Worm (Caenorhabditis elegans): Measurements from ENCODE around the gene oac-10.
A peak's percentile ranks its signal among the peaks of the same experiment; 100 is the strongest.

Gene oac-10

ce11 chrII:3897758-3898494 is 28.2 kb downstream of the oac-10 start, which contains the start of gene F53C3.6:
Gene F53C3.6 (plus strand): TSS chrII:3898142.
- TF ChIP-seq K02D7.2 (tag; optimal IDR thresholded peaks at IDR 0.05): no peak
- no peak for TF ChIP-seq hlh-13 (GFP tag; optimal IDR thresholded peaks at IDR 0.05)
- peak; percentile 55 for TF ChIP-seq ceh-31 (tag; optimal IDR thresholded peaks at IDR 0.05)
- peak; percentile 20 for TF ChIP-seq sdc-2 (tag; optimal IDR thresholded peaks at IDR 0.05)
- no peak for TF ChIP-seq pag-3 (tag; optimal IDR thresholded peaks at IDR 0.05; ENCODE audit: borderline replicate concordance)
- TF ChIP-seq rnt-1 (tag; optimal IDR thresholded peaks at IDR 0.05): no peak
- TF ChIP-seq ceh-14 (tag; optimal IDR thresholded peaks at IDR 0.05): no peak
- TF ChIP-seq npax-4 (tag; optimal IDR thresholded peaks at IDR 0.05): no peak
- no peak for TF ChIP-seq mec-3 (tag; optimal IDR thresholded peaks at IDR 0.05; ENCODE audit: borderline replicate concordance)
- peak; percentile 40 for TF ChIP-seq tbx-2 (tag; optimal IDR thresholded peaks at IDR 0.05)
- no peak for TF ChIP-seq elt-4 (tag; optimal IDR thresholded peaks at IDR 0.05)
- no peak for TF ChIP-seq ets-4 (tag; optimal IDR thresholded peaks at IDR 0.05)
- TF ChIP-seq pat-9 (tag; optimal IDR thresholded peaks at IDR 0.05): no peak
- peak; percentile 70 for TF ChIP-seq unc-42 (tag; optimal IDR thresholded peaks at IDR 0.05)
- no peak for TF ChIP-seq C08G9.2 (tag; optimal IDR thresholded peaks at IDR 0.05)
- no peak for TF ChIP-seq T23F11.4 (GFP tag; optimal IDR thresholded peaks at IDR 0.05)
- no peak for TF ChIP-seq lim-6 (tag; optimal IDR thresholded peaks at IDR 0.05)
- no peak for TF ChIP-seq odd-2 (tag; optimal IDR thresholded peaks at IDR 0.05)
- TF ChIP-seq unc-55 (GFP tag; optimal IDR thresholded peaks at IDR 0.05): peak; percentile 15
- no peak for TF ChIP-seq ceh-2 (tag; optimal IDR thresholded peaks at IDR 0.05)
- TF ChIP-seq hlh-8 (tag; optimal IDR thresholded peaks at IDR 0.05): no peak
- no peak for TF ChIP-seq lin-11 (tag; optimal IDR thresholded peaks at IDR 0.05)
- TF ChIP-seq ceh-22 (tag; optimal IDR thresholded peaks at IDR 0.05): no peak
- no peak for TF ChIP-seq fkh-6 (tag; optimal IDR thresholded peaks at IDR 0.05)
- no peak for TF ChIP-seq pqm-1 (tag; optimal IDR thresholded peaks at IDR 0.05)
- no peak for TF ChIP-seq hlh-6 (tag; optimal IDR thresholded peaks at IDR 0.05)
- no peak for TF ChIP-seq gmeb-2 (tag; optimal IDR thresholded peaks at IDR 0.05)
- peak; percentile 53 for TF ChIP-seq nfya-1 (tag; optimal IDR thresholded peaks at IDR 0.05)
- no peak for TF ChIP-seq ceh-19 (GFP tag; optimal IDR thresholded peaks at IDR 0.05)
- TF ChIP-seq fax-1 (tag; optimal IDR thresholded peaks at IDR 0.05): no peak
- TF ChIP-seq pha-4 (tag; optimal IDR thresholded peaks at IDR 0.05): no peak
- TF ChIP-seq K09A11.1 (tag; optimal IDR thresholded peaks at IDR 0.05; ENCODE audit: insufficient read depth): no peak
- no peak for TF ChIP-seq ceh-6 (GFP tag; optimal IDR thresholded peaks at IDR 0.05)
- no peak for TF ChIP-seq pha-2 (tag; optimal IDR thresholded peaks at IDR 0.05)

- TF ChIP-seq zip-5 (tag; optimal IDR thresholded peaks at IDR 0.05) (no peak), ref-2 (tag; optimal IDR thresholded peaks at IDR 0.05) (no peak), rnt-1 (tag; optimal IDR thresholded peaks at IDR 0.05) (no peak), ceh-34 (tag; optimal IDR thresholded peaks at IDR 0.05) (no peak), hlh-30 (tag; optimal IDR thresholded peaks at IDR 0.05; ENCODE audit: insufficient read depth) (no peak), elt-2 (tag; optimal IDR thresholded peaks at IDR 0.05) (no peak), tbx-7 (tag; optimal IDR thresholded peaks at IDR 0.05) (no peak), ceh-22 (tag; optimal IDR thresholded peaks at IDR 0.05) (no peak), fax-1 (tag; optimal IDR thresholded peaks at IDR 0.05) (no peak), Y22D7AL.16 (tag; optimal IDR thresholded peaks at IDR 0.05) (no peak), lim-6 (tag; optimal IDR thresholded peaks at IDR 0.05) (no peak), hlh-13 (GFP tag; optimal IDR thresholded peaks at IDR 0.05) (no peak), ceh-31 (tag; optimal IDR thresholded peaks at IDR 0.05) (no peak), unc-55 (GFP tag; optimal IDR thresholded peaks at IDR 0.05) (no peak), ceh-2 (tag; optimal IDR thresholded peaks at IDR 0.05) (no peak), pros-1 (tag; optimal IDR thresholded peaks at IDR 0.05) (no peak), hlh-6 (tag; optimal IDR thresholded peaks at IDR 0.05) (no peak), ceh-45 (GFP tag; IDR thresholded peaks at IDR 0.05) (no peak)
These were observed 31.4 kb downstream of the oac-10 start, which contains the start of gene F53C3.4 for ce11 chrII:3901108-3901507. Gene F53C3.4 (plus strand): TSS chrII:3901408.
